Fruit fly (Drosophila melanogaster): Measurements from ENCODE around the gene MED30.

The MED30 gene

dm6 chr3L:622357-622834 lies 31.5 kb downstream of the MED30 start (continued):
- TF ChIP-seq dmrt99B (tag; optimal IDR thresholded peaks at IDR 0.05) (peak; percentile 49), sisA (GFP tag; IDR thresholded peaks at IDR 0.05) (peak; percentile 48), CG31388 (GFP tag; optimal IDR thresholded peaks at IDR 0.05) (no peak), Dad (GFP tag; optimal IDR thresholded peaks at IDR 0.05) (no peak), rib (GFP tag; IDR thresholded peaks at IDR 0.05) (no peak), CG3281 (GFP tag; optimal IDR thresholded peaks at IDR 0.05) (no peak), Med (GFP tag) (no peak), C15 (GFP tag; IDR thresholded peaks at IDR 0.05) (no peak), CG17361 (GFP tag; IDR thresholded peaks at IDR 0.05) (peak; percentile 88), bbx (GFP tag; IDR thresholded peaks at IDR 0.05; ENCODE audit: partially characterized antibody) (no peak), CG8089 (GFP tag; optimal IDR thresholded peaks at IDR 0.05) (no peak), maf-S (GFP tag; optimal IDR thresholded peaks at IDR 0.05) (no peak), MBD-R2 (GFP tag; IDR thresholded peaks at IDR 0.05) (no peak), ewg (GFP tag; optimal IDR thresholded peaks at IDR 0.05) (peak; percentile 12), CG10209 (GFP tag; optimal IDR thresholded peaks at IDR 0.05) (peak; percentile 48), Trl (optimal IDR thresholded peaks at IDR 0.05) (no peak), Trl (GFP tag; optimal IDR thresholded peaks at IDR 0.05) (no peak), slou (GFP tag; optimal IDR thresholded peaks at IDR 0.05) (no peak), CG3726 (GFP tag; IDR thresholded peaks at IDR 0.05) (no peak), Bteb2 (GFP tag; optimal IDR thresholded peaks at IDR 0.05) (no peak), CG8924 (tag; optimal IDR thresholded peaks at IDR 0.05) (peak; percentile 59), CG10321 (GFP tag; IDR thresholded peaks at IDR 0.05) (no peak), wor (GFP tag; IDR thresholded peaks at IDR 0.05) (no peak), CG13424 (tag; optimal IDR thresholded peaks at IDR 0.05) (peak; percentile 63), CG15696 (tag; optimal IDR thresholded peaks at IDR 0.05) (peak; percentile 82), CG2116 (GFP tag; optimal IDR thresholded peaks at IDR 0.05) (peak; percentile 5), CG34376 (GFP tag; optimal IDR thresholded peaks at IDR 0.05) (no peak), CG16863 (GFP tag; optimal IDR thresholded peaks at IDR 0.05) (no peak), CG17328 (GFP tag; IDR thresholded peaks at IDR 0.05) (0 out of 2 replicates have a peak, but pooled peaks have one; percentile 3), CG17802 (tag; optimal IDR thresholded peaks at IDR 0.05) (peak; percentile 10), CG4707 (GFP tag; optimal IDR thresholded peaks at IDR 0.05) (no peak), CG10274 (GFP tag; optimal IDR thresholded peaks at IDR 0.05) (no peak), CG11560 (tag; IDR thresholded peaks at IDR 0.05) (no peak), CG7987 (GFP tag; optimal IDR thresholded peaks at IDR 0.05) (no peak), CG7928 (GFP tag; optimal IDR thresholded peaks at IDR 0.05) (no peak), tin (GFP tag; optimal IDR thresholded peaks at IDR 0.05) (peak; percentile 38), CG16813 (GFP tag; IDR thresholded peaks at IDR 0.05; ENCODE audit: partially characterized antibody) (no peak), salm (tag; optimal IDR thresholded peaks at IDR 0.05) (no peak), Fer2 (tag; optimal IDR thresholded peaks at IDR 0.05) (no peak), vfl (GFP tag; optimal IDR thresholded peaks at IDR 0.05) (no peak), CG11247 (GFP tag; IDR thresholded peaks at IDR 0.05) (0 out of 2 replicates have a peak, but pooled peaks have one; percentile 23), hb (GFP tag; IDR thresholded peaks at IDR 0.05; ENCODE audit: partially characterized antibody) (no peak), mld (GFP tag; IDR thresholded peaks at IDR 0.05; ENCODE audit: partially characterized antibody) (no peak), Mes4 (GFP tag; optimal IDR thresholded peaks at IDR 0.05) (peak; percentile 10), Hr78 (GFP tag; optimal IDR thresholded peaks at IDR 0.05) (no peak), aop (GFP tag; IDR thresholded peaks at IDR 0.05) (no peak), grau (tag; optimal IDR thresholded peaks at IDR 0.05) (peak; percentile 58), hkb (optimal IDR thresholded peaks at IDR 0.05) (no peak), hkb (GFP tag; IDR thresholded peaks at IDR 0.05) (no peak), sima (GFP tag; optimal IDR thresholded peaks at IDR 0.05) (no peak), HmgD (GFP tag; optimal IDR thresholded peaks at IDR 0.05) (no peak), CG15269 (tag; optimal IDR thresholded peaks at IDR 0.05) (no peak)

Measured in whole organism, embryonic.